Fruit fly (Drosophila melanogaster) whole organism, embryonic: ENCODE data around the gene Kal1.
A peak's percentile ranks its signal among the peaks of the same experiment; 100 is the strongest.

ENCODE experiments used
- Antp ChIP-seq: fragments of 200-800 bp; sonication (Bioruptor generic); optimal IDR thresholded peaks from 3 replicates; lab custom pipeline; 2016; ENCODE audit warnings: missing biosample characterization, missing genetic modification characterization
- Atf-2 ChIP-seq: fragments of 200-800 bp; sonication (Bioruptor generic); optimal IDR thresholded peaks from 2 replicates; lab custom pipeline; 2016; ENCODE audit warnings: missing biosample characterization, missing genetic modification characterization
- Blimp-1 ChIP-seq: fragments of 200-800 bp; sonication (Bioruptor generic); optimal IDR thresholded peaks from 3 replicates; lab custom pipeline; 2018; ENCODE audit warnings: missing biosample characterization, missing genetic modification characterization, mild to moderate bottlenecking, moderate library complexity, missing genetic modification reagents
- BtbVII ChIP-seq: fragments of 200-800 bp; sonication (Bioruptor generic); optimal IDR thresholded peaks from 3 replicates; lab custom pipeline; 2017; ENCODE audit warnings: missing biosample characterization, mild to moderate bottlenecking, missing genetic modification characterization
- Bteb2 ChIP-seq: fragments of 200-800 bp; sonication (Bioruptor generic); optimal IDR thresholded peaks from 2 replicates; lab custom pipeline; 2016; ENCODE audit warnings: missing biosample characterization, missing genetic modification characterization
- CG11398 ChIP-seq: fragments of 200-800 bp; sonication (Bioruptor generic); optimal IDR thresholded peaks from 2 replicates; lab custom pipeline; 2016; ENCODE audit warnings: missing biosample characterization, missing genetic modification characterization
- CG12071 ChIP-seq: fragments of 200-800 bp; sonication (Bioruptor generic); optimal IDR thresholded peaks from 3 replicates; lab custom pipeline; 2018; ENCODE audit warnings: missing biosample characterization, mild to moderate bottlenecking, missing genetic modification characterization
- CG13287 ChIP-seq: fragments of 200-800 bp; sonication (Bioruptor generic); IDR thresholded peaks from 2 replicates; pipeline ENCODE4 v1.3.6; 2022; ENCODE audit warnings: missing biosample characterization, missing genetic modification characterization; ENCODE audit not compliant: partially characterized antibody
- CG14014 ChIP-seq: fragments of 200-800 bp; sonication (Bioruptor generic); IDR thresholded peaks from 2 replicates; pipeline ENCODE4 v1.3.6; 2022; ENCODE audit warnings: missing biosample characterization, missing genetic modification characterization
- CG14050 ChIP-seq: fragments of 200-800 bp; sonication (Bioruptor generic); IDR thresholded peaks from 3 replicates; pipeline ENCODE4 v1.3.6; 2022; ENCODE audit warnings: missing biosample characterization, missing genetic modification characterization
- CG15514 ChIP-seq: fragments of 200-800 bp; sonication (Bioruptor generic); optimal IDR thresholded peaks from 3 replicates; lab custom pipeline; 2017; ENCODE audit warnings: missing biosample characterization, missing genetic modification characterization, mild to moderate bottlenecking, moderate library complexity, missing genetic modification reagents
- CG18599 ChIP-seq: fragments of 200-800 bp; sonication (Bioruptor generic); optimal IDR thresholded peaks from 3 replicates; lab custom pipeline; 2017; ENCODE audit warnings: missing biosample characterization, missing genetic modification characterization, mild to moderate bottlenecking, moderate library complexity, missing genetic modification reagents
- CG3163 ChIP-seq: fragments of 200-800 bp; sonication (Bioruptor generic); optimal IDR thresholded peaks from 3 replicates; lab custom pipeline; 2016; ENCODE audit warnings: missing biosample characterization, missing genetic modification characterization
- CG4707 ChIP-seq: fragments of 200-800 bp; sonication (Bioruptor generic); optimal IDR thresholded peaks from 2 replicates; lab custom pipeline; 2018; ENCODE audit warnings: missing biosample characterization, mild to moderate bottlenecking, missing genetic modification characterization, moderate library complexity
- CG6765 ChIP-seq: fragments of 200-800 bp; sonication (Bioruptor generic); optimal IDR thresholded peaks from 3 replicates; lab custom pipeline; 2017; ENCODE audit warnings: missing biosample characterization, mild to moderate bottlenecking, missing genetic modification characterization
- CG7357 ChIP-seq: fragments of 200-800 bp; sonication (Bioruptor generic); IDR thresholded peaks from 3 replicates; pipeline ENCODE4 v1.3.6; 2022; ENCODE audit warnings: missing biosample characterization, missing genetic modification characterization
- Dfd ChIP-seq, 2 experiments: fragments of >200 bp; optimal IDR thresholded peaks; 2 replicates each; lab custom pipeline; 2017; ENCODE audit warnings: missing biosample characterization in 2 of 2, missing genetic modification characterization in 2 of 2
- Fer3 ChIP-seq: fragments of 200-800 bp; sonication (Bioruptor generic); optimal IDR thresholded peaks from 2 replicates; lab custom pipeline; 2018; ENCODE audit warnings: missing biosample characterization, mild to moderate bottlenecking, missing genetic modification characterization, moderate library complexity
- HHEX ChIP-seq: fragments of 200-800 bp; sonication (Bioruptor generic); optimal IDR thresholded peaks from 3 replicates; lab custom pipeline; 2017; ENCODE audit warnings: missing biosample characterization, mild to moderate bottlenecking, missing genetic modification characterization, missing genetic modification reagents
- HmgD ChIP-seq: fragments of 200-800 bp; sonication (Bioruptor generic); optimal IDR thresholded peaks from 3 replicates; lab custom pipeline; 2016; ENCODE audit warnings: missing biosample characterization, missing genetic modification characterization
- Hr51 ChIP-seq, 2 experiments: fragments of 200-800 bp; sonication (Bioruptor generic); optimal IDR thresholded peaks; 2 replicates in 1 of 2; 3 replicates in 1 of 2; lab custom pipeline; 2016 to 2018; ENCODE audit warnings: missing biosample characterization in 2 of 2, missing genetic modification characterization in 2 of 2, mild to moderate bottlenecking in 1 of 2, moderate library complexity in 1 of 2
- MESR4 ChIP-seq: fragments of 200-800 bp; sonication (Bioruptor generic); optimal IDR thresholded peaks from 2 replicates; lab custom pipeline; 2018; ENCODE audit warnings: missing biosample characterization, mild to moderate bottlenecking, missing genetic modification characterization, moderate library complexity
- MTF-1 ChIP-seq: fragments of 200-800 bp; sonication (Bioruptor generic); optimal IDR thresholded peaks from 2 replicates; lab custom pipeline; 2018; ENCODE audit warnings: missing biosample characterization, mild to moderate bottlenecking, missing genetic modification characterization, borderline replicate concordance
- Med ChIP-seq: fragments of 200-800 bp; sonication (Bioruptor generic); peaks from one replicate; lab custom pipeline; 2016; ENCODE audit warnings: missing biosample characterization, missing genetic modification characterization, mild to moderate bottlenecking, inconsistent platforms, moderate library complexity
- Mrtf ChIP-seq: fragments of 200-800 bp; sonication (Bioruptor generic); IDR thresholded peaks from 3 replicates; pipeline ENCODE4 v1.3.6; 2022; ENCODE audit warnings: missing biosample characterization, missing genetic modification characterization
- NC2β ChIP-seq: fragments of 200-800 bp; sonication (Bioruptor generic); optimal IDR thresholded peaks from 2 replicates; lab custom pipeline; 2016; ENCODE audit warnings: missing biosample characterization, missing genetic modification characterization
- NFAT ChIP-seq: fragments of 200-800 bp; sonication (Bioruptor generic); IDR thresholded peaks from 2 replicates; pipeline ENCODE4 v1.3.6; 2022; ENCODE audit warnings: missing biosample characterization, missing genetic modification characterization
- dysf ChIP-seq: fragments of 200-800 bp; sonication (Bioruptor generic); IDR thresholded peaks from 3 replicates; pipeline ENCODE4 v1.3.6; 2022; ENCODE audit warnings: missing biosample characterization, missing genetic modification characterization
- fd64A ChIP-seq: fragments of 200-800 bp; sonication (Bioruptor generic); optimal IDR thresholded peaks from 3 replicates; lab custom pipeline; 2018; ENCODE audit warnings: missing biosample characterization, mild to moderate bottlenecking, missing genetic modification characterization
- gce ChIP-seq: fragments of 200-800 bp; sonication (Bioruptor generic); IDR thresholded peaks from 3 replicates; pipeline ENCODE4 v1.3.6; 2022; ENCODE audit warnings: missing biosample characterization, missing genetic modification characterization
- gfzf ChIP-seq: fragments of 200-800 bp; sonication (Bioruptor generic); optimal IDR thresholded peaks from 2 replicates; lab custom pipeline; 2016; ENCODE audit warnings: missing biosample characterization, mild to moderate bottlenecking, missing genetic modification characterization, moderate library complexity
- grn ChIP-seq: fragments of 200-800 bp; sonication (Bioruptor generic); optimal IDR thresholded peaks from 3 replicates; lab custom pipeline; 2017; ENCODE audit warnings: missing biosample characterization, missing genetic modification characterization
- lov ChIP-seq, 2 experiments: fragments of 200-800 bp in 1 of 2; fragments of >200 bp in 1 of 2; sonication (Bioruptor generic) in 1 of 2; IDR thresholded peaks in 1 of 2; optimal IDR thresholded peaks in 1 of 2; 2 replicates in 1 of 2; 3 replicates in 1 of 2; pipeline versions ENCODE4 v1.3.6 to Lab custom; 2017 to 2022; ENCODE audit warnings: missing biosample characterization in 1 of 2, missing genetic modification characterization in 1 of 2
- mirr ChIP-seq: fragments of 200-800 bp; sonication (Bioruptor generic); optimal IDR thresholded peaks from 3 replicates; lab custom pipeline; 2018; ENCODE audit warnings: missing biosample characterization, mild to moderate bottlenecking, missing genetic modification characterization
- nerfin-2 ChIP-seq: fragments of 200-800 bp; sonication (Bioruptor generic); IDR thresholded peaks from 2 replicates; pipeline ENCODE4 v1.3.6; 2022; ENCODE audit warnings: missing biosample characterization, missing genetic modification characterization; ENCODE audit not compliant: partially characterized antibody
- nmo ChIP-seq: fragments of 200-800 bp; sonication (Bioruptor generic); optimal IDR thresholded peaks from 2 replicates; lab custom pipeline; 2018; ENCODE audit warnings: missing biosample characterization, mild to moderate bottlenecking, missing genetic modification characterization, moderate library complexity
- nom ChIP-seq: fragments of 200-800 bp; sonication (Bioruptor generic); optimal IDR thresholded peaks from 2 replicates; lab custom pipeline; 2017; ENCODE audit warnings: missing biosample characterization, missing genetic modification characterization, mild to moderate bottlenecking, moderate library complexity, missing genetic modification reagents
- peb ChIP-seq: fragments of 200-800 bp; sonication (Bioruptor generic); IDR thresholded peaks from 2 replicates; pipeline ENCODE4 v1.3.6; 2022; ENCODE audit warnings: missing biosample characterization, missing genetic modification characterization
- pnt ChIP-seq: fragments of 200-800 bp; sonication (Bioruptor generic); optimal IDR thresholded peaks from 3 replicates; lab custom pipeline; 2016; ENCODE audit warnings: missing biosample characterization, missing genetic modification characterization
- prd ChIP-seq, 3 experiments: fragments of >200 bp in 2 of 3; fragments of 200-800 bp in 1 of 3; sonication (Bioruptor generic) in 1 of 3; optimal IDR thresholded peaks in 2 of 3; IDR thresholded peaks in 1 of 3; 2 replicates in 2 of 3; 3 replicates in 1 of 3; pipeline versions ENCODE4 v1.3.6 to Lab custom; 2017 to 2022; ENCODE audit warnings: missing biosample characterization in 1 of 3, missing genetic modification characterization in 1 of 3
- pros ChIP-seq: fragments of 200-800 bp; sonication (Bioruptor generic); optimal IDR thresholded peaks from 3 replicates; lab custom pipeline; 2019; ENCODE audit warnings: missing biosample characterization, mild to moderate bottlenecking, missing genetic modification characterization, moderate library complexity
- pzg ChIP-seq: fragments of 200-800 bp; sonication (Bioruptor generic); optimal IDR thresholded peaks from 3 replicates; lab custom pipeline; 2018; ENCODE audit warnings: missing biosample characterization, mild to moderate bottlenecking, missing genetic modification characterization, moderate library complexity
- rib ChIP-seq: fragments of 200-800 bp; sonication (Bioruptor generic); IDR thresholded peaks from 2 replicates; pipeline ENCODE4 v1.3.6; 2022; ENCODE audit warnings: missing biosample characterization, missing genetic modification characterization
- stwl ChIP-seq: fragments of 200-800 bp; sonication (Bioruptor generic); optimal IDR thresholded peaks from 3 replicates; lab custom pipeline; 2018; ENCODE audit warnings: missing biosample characterization, mild to moderate bottlenecking, missing genetic modification characterization, moderate library complexity
- tll ChIP-seq, 2 experiments: fragments of 200-800 bp in 1 of 2; fragments of >200 bp in 1 of 2; sonication (Bioruptor generic) in 1 of 2; optimal IDR thresholded peaks; 2 replicates each; lab custom pipeline; 2017 to 2019; ENCODE audit warnings: missing biosample characterization in 2 of 2, missing genetic modification characterization in 2 of 2, mild to moderate bottlenecking in 1 of 2, moderate library complexity in 1 of 2
- z ChIP-seq: fragments of 200-800 bp; sonication (Bioruptor generic); IDR thresholded peaks from 3 replicates; pipeline ENCODE4 v1.3.6; 2022; ENCODE audit warnings: missing biosample characterization, missing genetic modification characterization
- zen ChIP-seq: fragments of 200-800 bp; sonication (Bioruptor generic); optimal IDR thresholded peaks from 3 replicates; lab custom pipeline; 2018; ENCODE audit warnings: missing biosample characterization, mild to moderate bottlenecking, missing genetic modification characterization, moderate library complexity
- zfh1 ChIP-seq: fragments of 200-800 bp; sonication (Bioruptor generic); IDR thresholded peaks from 3 replicates; pipeline ENCODE4 v1.3.6; 2022; ENCODE audit warnings: missing biosample characterization, missing genetic modification characterization

Gene Kal1

dm6 chr3R:24105312-24105902, 35.8 kb upstream of the Kal1 start, which contains the start of gene Syx1A (continued):
- no peak for TF ChIP-seq grn (GFP tag; lab: Kevin White, UChicago)
- no peak for TF ChIP-seq pros
- TF ChIP-seq z (GFP tag; lab: Robert Waterston, UW): no peak
- TF ChIP-seq zen (tag; lab: Kevin White, UChicago): peak; percentile 34
- TF ChIP-seq pnt (GFP tag; lab: Kevin White, UChicago): no peak
- no peak for TF ChIP-seq lov (optimal IDR thresholded peaks at IDR 0.05; lab: Kevin White, UChicago)
- no peak for TF ChIP-seq lov (GFP tag; IDR thresholded peaks at IDR 0.05; lab: Robert Waterston, UW)
- TF ChIP-seq nmo (GFP tag; lab: Kevin White, UChicago): peak; percentile 29
- no peak for TF ChIP-seq mirr (GFP tag; lab: Kevin White, UChicago)
- no peak for TF ChIP-seq Dfd (GFP tag; optimal IDR thresholded peaks at IDR 0.05; lab: Kevin White, UChicago)
- no peak for TF ChIP-seq Bteb2 (GFP tag; lab: Kevin White, UChicago)
- TF ChIP-seq MTF-1 (GFP tag; lab: Kevin White, UChicago): no peak
- TF ChIP-seq nerfin-2 (GFP tag; lab: Robert Waterston, UW): no peak
- no peak for TF ChIP-seq tll (GFP tag; optimal IDR thresholded peaks at IDR 0.05; lab: Kevin White, UChicago)
- peak; percentile 37 for TF ChIP-seq nom (GFP tag; lab: Kevin White, UChicago)
- TF ChIP-seq Med (GFP tag; lab: Kevin White, UChicago): peak; percentile 82
- TF ChIP-seq prd (optimal IDR thresholded peaks at IDR 0.05; lab: Kevin White, UChicago): no peak
- TF ChIP-seq prd (GFP tag; IDR thresholded peaks at IDR 0.05; lab: Robert Waterston, UW): no peak
- TF ChIP-seq CG12071 (GFP tag; lab: Kevin White, UChicago): peak; percentile 22
- TF ChIP-seq rib (GFP tag; lab: Robert Waterston, UW): no peak
- no peak for TF ChIP-seq CG14014 (GFP tag; lab: Robert Waterston, UW)
- no peak for TF ChIP-seq dysf
- peak; percentile 80 for TF ChIP-seq CG15514 (GFP tag; lab: Kevin White, UChicago)
- peak; percentile 15 for TF ChIP-seq Fer3 (tag; lab: Kevin White, UChicago)
- TF ChIP-seq NC2β (GFP tag; lab: Kevin White, UChicago): peak; percentile 13
- no peak for TF ChIP-seq CG4707 (GFP tag; lab: Kevin White, UChicago)
- peak in 1 of 2 experiments; percentile 29 for TF ChIP-seq Hr51 (GFP tag; optimal IDR thresholded peaks at IDR 0.05; lab: Kevin White, UChicago)
- TF ChIP-seq CG3163 (GFP tag; lab: Kevin White, UChicago): peak; percentile 77
- no peak for TF ChIP-seq NFAT
- TF ChIP-seq Atf-2 (GFP tag; lab: Kevin White, UChicago): no peak
- TF ChIP-seq CG7357: no peak
- TF ChIP-seq MESR4: peak; percentile 54
- peak; percentile 1 for TF ChIP-seq HmgD (GFP tag; lab: Kevin White, UChicago)
- no peak for TF ChIP-seq zfh1
- no peak for TF ChIP-seq Mrtf (GFP tag; lab: Robert Waterston, UW)
- no peak for TF ChIP-seq Antp (GFP tag; lab: Kevin White, UChicago)
- TF ChIP-seq CG13287 (GFP tag; lab: Robert Waterston, UW): no peak
- peak; percentile 36 for TF ChIP-seq BtbVII (GFP tag; lab: Kevin White, UChicago)
- no peak for TF ChIP-seq CG14050
- TF ChIP-seq gce (GFP tag; lab: Robert Waterston, UW): no peak
- TF ChIP-seq CG6765 (GFP tag; lab: Kevin White, UChicago): peak; percentile 62
- peak; percentile 15 for TF ChIP-seq fd64A
- TF ChIP-seq CG18599 (GFP tag; lab: Kevin White, UChicago): peak; percentile 47
- TF ChIP-seq Blimp-1: no peak
- TF ChIP-seq peb (GFP tag; lab: Robert Waterston, UW): no peak
- no peak for TF ChIP-seq CG11398 (GFP tag; lab: Kevin White, UChicago)
- peak; percentile 92 for TF ChIP-seq pzg (GFP tag; lab: Kevin White, UChicago)
- peak; percentile 97 for TF ChIP-seq gfzf
- peak; percentile 13 for TF ChIP-seq HHEX (GFP tag; lab: Kevin White, UChicago)
- peak; percentile 44 for TF ChIP-seq stwl
